Worm (Caenorhabditis elegans) whole organism, young adult: ENCODE data around the gene evl-18.

Experiments used
- Y67H2A.10 ChIP-seq: fragments of 200-800 bp; sonication (Bioruptor generic); conservative IDR thresholded peaks from 2 replicates; pipeline ENCODE4 v1.3.6; 2022; ENCODE audit warnings: missing genetic modification reagents, missing genetic modification characterization, missing compliant biosample characterization
- bed-2 ChIP-seq: fragments of 200-800 bp; sonication (Bioruptor generic); IDR thresholded peaks from 2 replicates; pipeline ENCODE4 v1.3.6; 2022; ENCODE audit warnings: missing genetic modification reagents, missing genetic modification characterization, missing compliant biosample characterization
- madf-6 ChIP-seq: fragments of 200-800 bp; sonication (Bioruptor generic); IDR thresholded peaks from 2 replicates; pipeline ENCODE4 v1.3.6; 2022; ENCODE audit warnings: missing genetic modification reagents, missing genetic modification characterization, missing compliant biosample characterization
- ztf-22 ChIP-seq: fragments of 200-800 bp; sonication (Bioruptor generic); optimal IDR thresholded peaks from 2 replicates; lab custom pipeline; 2018; ENCODE audit warnings: mild to moderate bottlenecking, missing genetic modification characterization, moderate library complexity, missing compliant biosample characterization

DNA sequence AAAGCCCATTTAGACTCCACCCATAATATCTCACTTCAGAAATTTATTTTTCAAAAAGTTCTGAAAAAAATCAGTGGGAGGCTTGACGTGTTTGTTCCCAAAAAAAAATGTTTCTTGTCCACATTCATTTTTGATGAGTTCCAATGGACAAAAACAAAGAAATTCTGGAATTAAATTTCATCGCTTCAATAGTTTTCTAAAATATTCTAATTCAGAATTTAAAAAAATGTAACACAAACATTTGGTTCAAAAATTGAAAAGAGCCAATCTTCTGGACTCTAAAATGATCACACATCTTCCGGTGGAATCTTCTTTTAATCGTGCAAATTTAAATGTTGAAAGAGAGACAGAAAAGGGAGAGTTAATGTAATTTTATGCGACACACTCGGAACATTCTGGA is 42.3 kb downstream of the evl-18 start:
- TF ChIP-seq ztf-22 (GFP tag; lab: Kevin White, UChicago) (no peak), madf-6 (GFP tag; lab: Robert Waterston, UW) (no peak), Y67H2A.10 (GFP tag; lab: Robert Waterston, UW) (no peak), bed-2 (GFP tag; lab: Robert Waterston, UW) (no peak)
